Worm (Caenorhabditis elegans): ENCODE results near the gene trmt-10C.2.

The trmt-10C.2 gene

ce11 chrIII:6379129-6379528 lies 33.0 kb downstream of the trmt-10C.2 start, which contains the start of gene C16A3.6:
Gene C16A3.6, plus strand, starts transcription at chrIII:6379212.
- TF ChIP-seq nhr-6 (tag; optimal IDR thresholded peaks at IDR 0.05) (no peak), lsy-2 (tag; optimal IDR thresholded peaks at IDR 0.05) (peak; percentile 9 to 69), F13H6.1 (tag; optimal IDR thresholded peaks at IDR 0.05) (peak; percentile 25), unc-55 (GFP tag; optimal IDR thresholded peaks at IDR 0.05) (peak; percentile 12), gmeb-1 (tag; optimal IDR thresholded peaks at IDR 0.05) (peak; percentile 18)

ce11 chrIII:6380472-6380871 lies 34.4 kb downstream of the trmt-10C.2 start, which contains the start of gene C16A3.5:
Gene C16A3.5, plus strand, starts transcription at chrIII:6380772.
- no peak for TF ChIP-seq F13H6.1 (tag; optimal IDR thresholded peaks at IDR 0.05)
- TF ChIP-seq ztf-11 (tag; optimal IDR thresholded peaks at IDR 0.05): no peak
- TF ChIP-seq egl-27 (tag; optimal IDR thresholded peaks at IDR 0.05): no peak
- TF ChIP-seq ztf-1 (GFP tag; conservative IDR thresholded peaks at IDR 0.05): no peak
- no peak for TF ChIP-seq gmeb-1 (tag; optimal IDR thresholded peaks at IDR 0.05)
- TF ChIP-seq lsy-2 (tag; optimal IDR thresholded peaks at IDR 0.05): no peak

- TF ChIP-seq aly-2 (tag; optimal IDR thresholded peaks at IDR 0.05): no peak
- TF ChIP-seq unc-62 (GFP tag; optimal IDR thresholded peaks at IDR 0.05): no peak
- no peak for TF ChIP-seq sma-3 (GFP tag; optimal IDR thresholded peaks at IDR 0.05)
- TF ChIP-seq elt-1 (tag; optimal IDR thresholded peaks at IDR 0.05): no peak
- TF ChIP-seq lin-11 (tag; optimal IDR thresholded peaks at IDR 0.05): no peak
Observed at ce11 chrIII:6381584-6382391, 35.7 kb downstream of the trmt-10C.2 start, which contains the start of gene znf-622. Gene znf-622, plus strand, starts transcription at chrIII:6381634.

ce11 chrIII:6382987-6383602 lies 37.0 kb downstream of the trmt-10C.2 start, which contains the start of gene let-716:
Gene let-716, plus strand, starts transcription at chrIII:6383552.
- TF ChIP-seq fos-1 (tag; optimal IDR thresholded peaks at IDR 0.05): peak; percentile 6
- TF ChIP-seq nhr-12 (tag; optimal IDR thresholded peaks at IDR 0.05): no peak
- TF ChIP-seq C34F6.9 (tag; optimal IDR thresholded peaks at IDR 0.05): no peak
- TF ChIP-seq nhr-237 (tag; optimal IDR thresholded peaks at IDR 0.05): no peak
- TF ChIP-seq unc-55 (GFP tag; optimal IDR thresholded peaks at IDR 0.05): peak; percentile 51
- TF ChIP-seq nhr-10 (tag; optimal IDR thresholded peaks at IDR 0.05): no peak
- peak; percentile 5 for TF ChIP-seq crh-2 (tag; optimal IDR thresholded peaks at IDR 0.05)
- TF ChIP-seq lsy-2 (tag; optimal IDR thresholded peaks at IDR 0.05): peak; percentile 85 to 97
- peak; percentile 21 for TF ChIP-seq nhr-21 (tag; optimal IDR thresholded peaks at IDR 0.05)

DNA sequence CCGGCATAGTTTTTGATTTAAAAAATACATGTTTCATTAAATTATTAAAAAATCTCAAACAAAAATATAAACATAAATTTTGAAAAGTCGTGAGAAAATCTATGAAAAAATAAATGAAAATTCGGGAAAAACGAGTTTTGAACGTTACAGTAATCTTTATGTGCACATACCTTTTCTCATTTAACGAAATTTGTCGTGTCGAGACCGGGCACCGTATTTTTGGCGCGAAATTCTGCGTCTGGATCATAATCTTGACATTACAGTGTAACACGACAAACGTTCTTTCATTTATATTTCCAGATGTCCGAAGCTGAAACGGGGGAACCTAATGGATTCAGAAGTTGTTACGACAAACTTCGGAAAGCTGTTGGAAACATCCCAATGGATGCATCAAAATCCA lies 43.5 kb downstream of the trmt-10C.2 start, which contains the start of gene C16A3.2:
Gene C16A3.2 (plus strand): TSS at position 301 of the 400 bp plus-strand sequence.
- TF ChIP-seq nhr-6 (tag; optimal IDR thresholded peaks at IDR 0.05) (no peak), lin-11 (tag; optimal IDR thresholded peaks at IDR 0.05) (no peak), R02D3.7 (tag; optimal IDR thresholded peaks at IDR 0.05) (no peak), unc-39 (tag; optimal IDR thresholded peaks at IDR 0.05) (no peak), nhr-23 (tag; optimal IDR thresholded peaks at IDR 0.05) (no peak), skn-1 (tag; optimal IDR thresholded peaks at IDR 0.05) (no peak), gmeb-1 (tag; optimal IDR thresholded peaks at IDR 0.05) (no peak), unc-55 (GFP tag; optimal IDR thresholded peaks at IDR 0.05) (no peak), ceh-82 (tag; optimal IDR thresholded peaks at IDR 0.05) (no peak), unc-62 (GFP tag; optimal IDR thresholded peaks at IDR 0.05) (no peak), snpc-4 (tag; optimal IDR thresholded peaks at IDR 0.05) (no peak), nhr-10 (tag; optimal IDR thresholded peaks at IDR 0.05) (no peak), elt-3 (tag; optimal IDR thresholded peaks at IDR 0.05) (no peak), ama-1 (optimal IDR thresholded peaks at IDR 0.05) (no peak)

DNA sequence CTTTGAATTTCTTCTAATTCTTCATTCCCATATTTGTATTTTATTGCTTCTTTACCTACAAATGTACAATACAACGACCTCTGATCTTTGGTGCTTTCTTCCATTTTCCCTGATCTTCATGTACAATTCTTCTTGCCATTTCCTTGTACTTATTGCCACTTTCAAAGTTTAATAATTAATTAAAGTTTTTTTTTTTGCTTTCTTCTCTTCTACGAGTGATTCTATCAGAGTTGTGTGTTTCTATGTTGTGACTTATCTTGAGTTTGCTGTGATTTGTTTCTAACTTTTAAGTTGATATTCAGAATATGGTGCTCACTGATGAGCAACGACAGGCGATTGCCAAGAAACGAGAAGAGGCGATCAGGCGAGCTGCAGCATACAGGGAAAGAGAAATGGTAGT lies 44.6 kb downstream of the trmt-10C.2 start, which contains the start of gene smrc-1:
Gene smrc-1 (plus strand): TSS at position 301 of the 400 bp plus-strand sequence.
- no peak for TF ChIP-seq nhr-11 (tag; optimal IDR thresholded peaks at IDR 0.05)
